Fruit fly (Drosophila melanogaster) whole organism, embryonic: ENCODE results near the gene mof.

Source experiments
- Ada2b ChIP-seq: fragments of 200-800 bp; sonication (Bioruptor generic); IDR thresholded peaks from 2 replicates; pipeline ENCODE4 v1.3.6; 2022; ENCODE audit warnings: missing biosample characterization, missing genetic modification characterization
- Asciz ChIP-seq: fragments of 200-800 bp; sonication (Bioruptor generic); optimal IDR thresholded peaks from 2 replicates; lab custom pipeline; 2017; ENCODE audit warnings: missing biosample characterization, mild to moderate bottlenecking, missing genetic modification characterization, missing genetic modification reagents
- CG14441 ChIP-seq: fragments of 200-800 bp; sonication (Bioruptor generic); IDR thresholded peaks from 2 replicates; pipeline ENCODE4 v1.3.6; 2022; ENCODE audit warnings: missing biosample characterization, missing genetic modification characterization
- CG14710 ChIP-seq: fragments of 200-800 bp; sonication (Bioruptor generic); optimal IDR thresholded peaks from 3 replicates; lab custom pipeline; 2019; ENCODE audit warnings: missing biosample characterization, mild to moderate bottlenecking, missing genetic modification characterization, moderate library complexity
- CG14965 ChIP-seq: fragments of 200-800 bp; sonication (Bioruptor generic); optimal IDR thresholded peaks from 2 replicates; lab custom pipeline; 2016; ENCODE audit warnings: missing biosample characterization, missing genetic modification characterization, borderline replicate concordance
- CG15479 ChIP-seq: fragments of 200-800 bp; sonication (Bioruptor generic); optimal IDR thresholded peaks from 3 replicates; lab custom pipeline; 2019; ENCODE audit warnings: missing biosample characterization, mild to moderate bottlenecking, missing genetic modification characterization, moderate library complexity
- CG15514 ChIP-seq: fragments of 200-800 bp; sonication (Bioruptor generic); optimal IDR thresholded peaks from 3 replicates; lab custom pipeline; 2017; ENCODE audit warnings: missing biosample characterization, missing genetic modification characterization, mild to moderate bottlenecking, moderate library complexity, missing genetic modification reagents
- CG16815 ChIP-seq: fragments of 200-800 bp; sonication (Bioruptor generic); optimal IDR thresholded peaks from 3 replicates; lab custom pipeline; 2017; ENCODE audit warnings: missing biosample characterization, mild to moderate bottlenecking, missing genetic modification characterization
- CG17802 ChIP-seq: fragments of 200-800 bp; sonication (Bioruptor generic); optimal IDR thresholded peaks from 2 replicates; lab custom pipeline; 2018; ENCODE audit warnings: missing biosample characterization, mild to moderate bottlenecking, missing genetic modification characterization, moderate library complexity
- CG17912 ChIP-seq: fragments of 200-800 bp; sonication (Bioruptor generic); optimal IDR thresholded peaks from 2 replicates; lab custom pipeline; 2018; ENCODE audit warnings: missing biosample characterization, mild to moderate bottlenecking, missing genetic modification characterization
- CG2116 ChIP-seq: fragments of 200-800 bp; sonication (Bioruptor generic); optimal IDR thresholded peaks from 3 replicates; lab custom pipeline; 2018; ENCODE audit warnings: missing biosample characterization, mild to moderate bottlenecking, missing genetic modification characterization
- CG32532 ChIP-seq: fragments of 200-800 bp; sonication (Bioruptor generic); IDR thresholded peaks from 2 replicates; pipeline ENCODE4 v1.3.6; 2022; ENCODE audit warnings: missing biosample characterization, missing genetic modification characterization
- CG4328 ChIP-seq: fragments of 200-800 bp; sonication (Bioruptor generic); optimal IDR thresholded peaks from 3 replicates; lab custom pipeline; 2017; ENCODE audit warnings: missing biosample characterization, missing genetic modification reagents, missing genetic modification characterization
- CG6854 ChIP-seq: fragments of 200-800 bp; sonication (Bioruptor generic); optimal IDR thresholded peaks from 3 replicates; lab custom pipeline; 2017; ENCODE audit warnings: missing biosample characterization, mild to moderate bottlenecking, missing genetic modification characterization
- CG7987 ChIP-seq: fragments of 200-800 bp; sonication (Bioruptor generic); optimal IDR thresholded peaks from 2 replicates; lab custom pipeline; 2018; ENCODE audit warnings: missing biosample characterization, mild to moderate bottlenecking, missing genetic modification characterization, moderate library complexity
- CG8281 ChIP-seq: fragments of 200-800 bp; sonication (Bioruptor generic); optimal IDR thresholded peaks from 2 replicates; lab custom pipeline; 2018; ENCODE audit warnings: missing biosample characterization, mild to moderate bottlenecking, missing genetic modification characterization, moderate library complexity
- CG8290 ChIP-seq, 3 experiments: fragments of 200-800 bp; sonication (Bioruptor generic); optimal IDR thresholded peaks; 2 replicates each; lab custom pipeline; 2016 to 2019; ENCODE audit warnings: missing biosample characterization in 3 of 3, missing genetic modification characterization in 3 of 3, mild to moderate bottlenecking in 2 of 3, moderate library complexity in 1 of 3
- CG9215 ChIP-seq: fragments of 200-800 bp; sonication (Bioruptor generic); IDR thresholded peaks from 2 replicates; pipeline ENCODE4 v1.3.6; 2022; ENCODE audit warnings: missing biosample characterization, missing genetic modification characterization
- Dref ChIP-seq: fragments of 200-800 bp; sonication (Bioruptor generic); IDR thresholded peaks from 2 replicates; pipeline ENCODE4 v1.3.6; 2022; ENCODE audit warnings: missing biosample characterization, missing genetic modification characterization
- E2f2 ChIP-seq: fragments of 200-800 bp; sonication (Bioruptor generic); IDR thresholded peaks from 2 replicates; pipeline ENCODE4 v1.3.6; 2022; ENCODE audit warnings: missing biosample characterization, missing genetic modification characterization
- HLH3B ChIP-seq: fragments of 200-800 bp; sonication (Bioruptor generic); IDR thresholded peaks from 2 replicates; pipeline ENCODE4 v1.3.6; 2022; ENCODE audit warnings: missing biosample characterization, missing genetic modification characterization
- HLHmδ ChIP-seq: fragments of 200-800 bp; sonication (Bioruptor generic); optimal IDR thresholded peaks from 2 replicates; lab custom pipeline; 2018; ENCODE audit warnings: missing biosample characterization, mild to moderate bottlenecking, missing genetic modification characterization, moderate library complexity
- Hr3 ChIP-seq: fragments of 200-800 bp; sonication (Bioruptor generic); optimal IDR thresholded peaks from 3 replicates; lab custom pipeline; 2016; ENCODE audit warnings: missing biosample characterization, missing genetic modification characterization
- Kr ChIP-seq: fragments of 200-800 bp; sonication (Bioruptor generic); optimal IDR thresholded peaks from 2 replicates; lab custom pipeline; 2017; ENCODE audit warnings: missing biosample characterization, mild to moderate bottlenecking, missing genetic modification characterization
- Lim3 ChIP-seq: fragments of 200-800 bp; sonication (Bioruptor generic); IDR thresholded peaks from 2 replicates; pipeline ENCODE4 v1.3.6; 2022; ENCODE audit warnings: missing biosample characterization, missing genetic modification characterization
- Myb ChIP-seq: fragments of 200-800 bp; sonication (Bioruptor generic); optimal IDR thresholded peaks from 2 replicates; lab custom pipeline; 2016; ENCODE audit warnings: missing biosample characterization, missing genetic modification characterization
- Opbp ChIP-seq: fragments of 200-800 bp; sonication (Bioruptor generic); IDR thresholded peaks from 3 replicates; pipeline ENCODE4 v1.3.6; 2022; ENCODE audit warnings: missing biosample characterization, missing genetic modification characterization; ENCODE audit not compliant: partially characterized antibody
- Ptx1 ChIP-seq: fragments of 200-800 bp; sonication (Bioruptor generic); IDR thresholded peaks from 2 replicates; pipeline ENCODE4 v1.3.6; 2022; ENCODE audit warnings: missing biosample characterization, missing genetic modification characterization
- Ravus ChIP-seq: fragments of 200-800 bp; sonication (Bioruptor generic); IDR thresholded peaks from 2 replicates; pipeline ENCODE4 v1.3.6; 2022; ENCODE audit warnings: missing biosample characterization, missing genetic modification characterization
- Trl ChIP-seq, 3 experiments: fragments of >200 bp in 2 of 3; fragments of 200-800 bp in 1 of 3; sonication (Bioruptor generic) in 1 of 3; optimal IDR thresholded peaks; 2 replicates in 1 of 3; 3 replicates in 2 of 3; lab custom pipeline; 2016 to 2017; ENCODE audit warnings: missing biosample characterization in 1 of 3, missing genetic modification characterization in 1 of 3
- ab ChIP-seq: fragments of 200-800 bp; sonication (Bioruptor generic); optimal IDR thresholded peaks from 2 replicates; lab custom pipeline; 2016; ENCODE audit warnings: missing biosample characterization, missing genetic modification characterization
- cas ChIP-seq: fragments of 200-800 bp; sonication (Bioruptor generic); IDR thresholded peaks from 2 replicates; pipeline ENCODE4 v1.3.6; 2022; ENCODE audit warnings: missing biosample characterization, missing genetic modification characterization
- ci ChIP-seq: fragments of 200-800 bp; sonication (Bioruptor generic); IDR thresholded peaks from 3 replicates; pipeline ENCODE4 v1.3.6; 2022; ENCODE audit warnings: missing biosample characterization, missing genetic modification characterization
- crp ChIP-seq, 2 experiments: fragments of 200-800 bp; sonication (Bioruptor generic); optimal IDR thresholded peaks; 2 replicates in 1 of 2; 3 replicates in 1 of 2; lab custom pipeline; 2017; ENCODE audit warnings: missing biosample characterization in 2 of 2, missing genetic modification characterization in 2 of 2, mild to moderate bottlenecking in 1 of 2, moderate library complexity in 1 of 2
- danr ChIP-seq: fragments of 200-800 bp; sonication (Bioruptor generic); IDR thresholded peaks from 2 replicates; pipeline ENCODE4 v1.3.6; 2022; ENCODE audit warnings: missing biosample characterization, missing genetic modification characterization
- esg ChIP-seq: fragments of 200-800 bp; sonication (Bioruptor generic); conservative IDR thresholded peaks from 2 replicates; pipeline ENCODE4 v1.3.6; 2022; ENCODE audit warnings: missing biosample characterization, missing genetic modification characterization
- gcm2 ChIP-seq: fragments of 200-800 bp; sonication (Bioruptor generic); optimal IDR thresholded peaks from 2 replicates; lab custom pipeline; 2016; ENCODE audit warnings: missing biosample characterization, missing genetic modification characterization
- grau ChIP-seq: fragments of 200-800 bp; optimal IDR thresholded peaks from 3 replicates; lab custom pipeline; 2019; ENCODE audit warnings: missing biosample characterization, mild to moderate bottlenecking, missing genetic modification characterization, moderate library complexity
- gsb ChIP-seq: fragments of 200-800 bp; sonication (Bioruptor generic); IDR thresholded peaks from 2 replicates; pipeline ENCODE4 v1.3.6; 2022; ENCODE audit warnings: missing biosample characterization, missing genetic modification characterization
- hth ChIP-seq: fragments of >200 bp; optimal IDR thresholded peaks from 2 replicates; lab custom pipeline; 2017; ENCODE audit warnings: inconsistent platforms
- jigr1 ChIP-seq: fragments of 200-800 bp; sonication (Bioruptor generic); IDR thresholded peaks from 3 replicates; pipeline ENCODE4 v1.3.6; 2022; ENCODE audit warnings: missing biosample characterization, missing genetic modification characterization
- nerfin-2 ChIP-seq: fragments of 200-800 bp; sonication (Bioruptor generic); IDR thresholded peaks from 2 replicates; pipeline ENCODE4 v1.3.6; 2022; ENCODE audit warnings: missing biosample characterization, missing genetic modification characterization; ENCODE audit not compliant: partially characterized antibody
- nmo ChIP-seq: fragments of 200-800 bp; sonication (Bioruptor generic); optimal IDR thresholded peaks from 2 replicates; lab custom pipeline; 2018; ENCODE audit warnings: missing biosample characterization, mild to moderate bottlenecking, missing genetic modification characterization, moderate library complexity
- row ChIP-seq: fragments of 200-800 bp; sonication (Bioruptor generic); IDR thresholded peaks from 3 replicates; pipeline ENCODE4 v1.3.6; 2022; ENCODE audit warnings: missing biosample characterization, missing genetic modification characterization
- sd ChIP-seq: fragments of 200-800 bp; sonication (Bioruptor generic); optimal IDR thresholded peaks from 3 replicates; lab custom pipeline; 2018; ENCODE audit warnings: missing biosample characterization, mild to moderate bottlenecking, missing genetic modification characterization, moderate library complexity
- tin ChIP-seq: fragments of 200-800 bp; sonication (Bioruptor generic); optimal IDR thresholded peaks from 3 replicates; lab custom pipeline; 2016; ENCODE audit warnings: missing biosample characterization, missing genetic modification characterization
- toy ChIP-seq: fragments of 200-800 bp; sonication (Bioruptor generic); IDR thresholded peaks from 2 replicates; pipeline ENCODE4 v1.3.6; 2022; ENCODE audit warnings: missing biosample characterization, missing genetic modification characterization
- vfl ChIP-seq: fragments of 200-800 bp; sonication (Bioruptor generic); optimal IDR thresholded peaks from 2 replicates; lab custom pipeline; 2016; ENCODE audit warnings: missing biosample characterization, missing genetic modification characterization
- zfh1 ChIP-seq: fragments of 200-800 bp; sonication (Bioruptor generic); IDR thresholded peaks from 3 replicates; pipeline ENCODE4 v1.3.6; 2022; ENCODE audit warnings: missing biosample characterization, missing genetic modification characterization

The mof gene

DNA sequence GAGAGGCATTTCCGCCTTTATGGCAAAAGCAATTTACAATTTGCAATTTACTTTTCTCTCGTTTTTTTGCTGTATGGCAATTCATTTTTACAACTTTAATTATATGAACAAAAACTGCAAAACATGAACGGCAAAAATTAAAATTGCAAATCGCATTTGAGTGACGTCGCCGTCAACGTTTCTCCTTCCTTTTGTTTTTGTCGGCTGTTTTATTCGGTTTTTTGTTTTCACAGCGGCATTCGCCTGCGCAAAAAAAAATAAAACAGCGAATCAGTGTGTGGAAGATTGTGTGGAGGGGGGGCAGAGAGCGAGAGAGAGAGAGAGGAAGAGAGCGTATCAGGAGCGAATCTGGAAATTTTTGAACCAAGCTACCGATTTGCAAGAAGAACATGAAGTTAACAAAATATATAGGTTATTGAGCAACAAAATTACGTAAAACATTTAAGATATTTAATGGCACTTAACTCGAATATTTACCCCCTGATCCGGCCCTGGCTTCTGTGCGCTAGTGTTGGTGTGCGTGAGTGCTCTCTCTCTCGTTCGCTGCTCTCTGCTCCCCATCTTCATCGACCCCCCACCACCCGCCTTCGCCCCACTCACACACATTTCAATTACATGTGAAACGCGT lies 42.0 kb upstream of the mof start (continued):
- TF ChIP-seq CG16815 (GFP tag; lab: Kevin White, UChicago) = peak; percentile 99
- TF ChIP-seq gcm2 (GFP tag; lab: Kevin White, UChicago) = peak; percentile 98
- peak; percentile 84 for TF ChIP-seq CG14965 (GFP tag; lab: Kevin White, UChicago)
- peak; percentile 100 for TF ChIP-seq row
- peak; percentile 99 for TF ChIP-seq danr (GFP tag; lab: Robert Waterston, UW)
- peak; percentile 99 for TF ChIP-seq esg (GFP tag; lab: Robert Waterston, UW)
- TF ChIP-seq vfl (GFP tag; lab: Kevin White, UChicago) = peak; percentile 95
- no peak for TF ChIP-seq HLHmδ (GFP tag; lab: Kevin White, UChicago)
- TF ChIP-seq CG17912 = peak; percentile 89
- peak; percentile 98 for TF ChIP-seq Asciz (GFP tag; lab: Kevin White, UChicago)
- peak; percentile 100 for TF ChIP-seq ci (GFP tag; lab: Robert Waterston, UW)
- TF ChIP-seq CG4328 (GFP tag; lab: Kevin White, UChicago) = peak; percentile 95
- TF ChIP-seq grau (tag; lab: Kevin White, UChicago) = peak; percentile 98
- peak; percentile 96 for TF ChIP-seq CG8290 (GFP tag; optimal IDR thresholded peaks at IDR 0.05; lab: Kevin White, UChicago)
- TF ChIP-seq CG8290 (tag; optimal IDR thresholded peaks at IDR 0.05; lab: Kevin White, UChicago) = peak; percentile 80 to 100
- no peak for TF ChIP-seq CG15479
- peak; percentile 94 for TF ChIP-seq Lim3
- peak; percentile 100 for TF ChIP-seq CG32532 (GFP tag; lab: Robert Waterston, UW)
- TF ChIP-seq Opbp (GFP tag; lab: Robert Waterston, UW) = peak; percentile 96
- peak; percentile 97 for TF ChIP-seq CG6854 (GFP tag; lab: Kevin White, UChicago)
- TF ChIP-seq Hr3 (GFP tag; lab: Kevin White, UChicago) = peak; percentile 99
- peak; percentile 59 for TF ChIP-seq Kr (GFP tag; lab: Kevin White, UChicago)
- peak; percentile 96 for TF ChIP-seq sd (tag; lab: Kevin White, UChicago)
- peak; percentile 94 for TF ChIP-seq CG14710 (tag; lab: Kevin White, UChicago)
- peak; percentile 99 for TF ChIP-seq nmo (GFP tag; lab: Kevin White, UChicago)
- TF ChIP-seq Ptx1 = peak; percentile 100
- peak; percentile 84 for TF ChIP-seq CG2116 (GFP tag; lab: Kevin White, UChicago)
- peak; percentile 99 for TF ChIP-seq ab (GFP tag; lab: Kevin White, UChicago)
- peak; percentile 100 for TF ChIP-seq CG14441
- peak; percentile 99 for TF ChIP-seq toy (GFP tag; lab: Robert Waterston, UW)
- TF ChIP-seq CG8281 (tag; lab: Kevin White, UChicago) = peak; percentile 92
- peak; percentile 99 for TF ChIP-seq gsb (GFP tag; lab: Robert Waterston, UW)
- TF ChIP-seq CG15514 (GFP tag; lab: Kevin White, UChicago) = peak; percentile 95
- no peak for TF ChIP-seq hth (lab: Kevin White, UChicago)
- peak; percentile 89 to 97 for TF ChIP-seq Trl (optimal IDR thresholded peaks at IDR 0.05; lab: Kevin White, UChicago)
- peak; percentile 99 for TF ChIP-seq Trl (GFP tag; optimal IDR thresholded peaks at IDR 0.05; lab: Kevin White, UChicago)
- peak in 1 of 2 experiments; percentile 72 for TF ChIP-seq crp (GFP tag; optimal IDR thresholded peaks at IDR 0.05; lab: Kevin White, UChicago)
- TF ChIP-seq Dref = peak; percentile 55
- TF ChIP-seq cas (GFP tag; lab: Robert Waterston, UW) = peak; percentile 98
- TF ChIP-seq nerfin-2 (GFP tag; lab: Robert Waterston, UW) = peak; percentile 65
- peak; percentile 94 for TF ChIP-seq Myb
- peak; percentile 98 for TF ChIP-seq Ravus (GFP tag; lab: Robert Waterston, UW)
- peak; percentile 89 for TF ChIP-seq E2f2 (GFP tag; lab: Robert Waterston, UW)
- TF ChIP-seq HLH3B (GFP tag; lab: Robert Waterston, UW) = peak; percentile 100
- TF ChIP-seq CG17802 (tag; lab: Kevin White, UChicago) = peak; percentile 90
- TF ChIP-seq CG7987 (GFP tag; lab: Kevin White, UChicago) = peak; percentile 95
- TF ChIP-seq tin (GFP tag; lab: Kevin White, UChicago) = peak; percentile 99
- TF ChIP-seq CG9215 = peak; percentile 99
- peak; percentile 100 for TF ChIP-seq Ada2b (GFP tag; lab: Robert Waterston, UW)
- TF ChIP-seq jigr1 (GFP tag; lab: Robert Waterston, UW) = peak; percentile 98
- TF ChIP-seq zfh1 (GFP tag; lab: Robert Waterston, UW) = peak; percentile 99
